Worm (Caenorhabditis elegans) whole organism, L3 larva: ENCODE data around the gene mlt-3.

Experiments
- ZK546.5 ChIP-seq: sonication (generic microtip); optimal IDR thresholded peaks from 2 replicates; lab custom pipeline; 2017; ENCODE audit warnings: missing biosample characterization, missing genetic modification characterization
- ama-1 ChIP-seq: fragments of 150-350 bp; optimal IDR thresholded peaks from 2 replicates; lab custom pipeline; 2018
- ceh-28 ChIP-seq: fragments of 150-350 bp; optimal IDR thresholded peaks from 2 replicates; lab custom pipeline; 2014; ENCODE audit warnings: missing biosample characterization, missing genetic modification reagents, missing genetic modification characterization
- daf-12 ChIP-seq: fragments of 150-350 bp; optimal IDR thresholded peaks from 2 replicates; lab custom pipeline; 2014; ENCODE audit warnings: missing biosample characterization, missing genetic modification reagents, missing genetic modification characterization
- elt-3 ChIP-seq, 3 experiments: fragments of 150-350 bp in 1 of 3; sonication (generic microtip) in 2 of 3; optimal IDR thresholded peaks; 2 replicates in 2 of 3; 4 replicates in 1 of 3; lab custom pipeline; 2014 to 2017; ENCODE audit warnings: missing biosample characterization in 3 of 3, missing genetic modification characterization in 3 of 3
- nfya-1 ChIP-seq: sonication (generic microtip); optimal IDR thresholded peaks from 2 replicates; lab custom pipeline; 2017; ENCODE audit warnings: missing genetic modification characterization, mild to moderate bottlenecking, missing compliant biosample characterization, antibody characterized with exemption, moderate library complexity; ENCODE audit not compliant: insufficient read depth
- nhr-12 ChIP-seq: fragments of 150-350 bp; optimal IDR thresholded peaks from 2 replicates; lab custom pipeline; 2014; ENCODE audit warnings: missing biosample characterization, missing genetic modification characterization
- nhr-43 ChIP-seq: sonication (generic microtip); optimal IDR thresholded peaks from 2 replicates; lab custom pipeline; 2016; ENCODE audit warnings: mild to moderate bottlenecking, missing genetic modification characterization, missing compliant biosample characterization; ENCODE audit not compliant: poor library complexity, severe bottlenecking

ce11 chrIV:12218253-12218652, 8.7 kb downstream of the mlt-3 start:
- TF ChIP-seq ceh-28: no peak
- no peak for TF ChIP-seq ZK546.5 (tag; lab: Kevin White, UChicago)
- no peak for TF ChIP-seq nhr-43 (tag; lab: Kevin White, UChicago)
- no peak for TF ChIP-seq nfya-1 (tag; lab: Kevin White, UChicago)
- TF ChIP-seq daf-12: no peak
- no peak for TF ChIP-seq nhr-12 (tag; lab: Kevin White, UChicago)
- TF ChIP-seq ama-1: no peak
- TF ChIP-seq elt-3 (tag; optimal IDR thresholded peaks at IDR 0.05; lab: Kevin White, UChicago): no peak
